Worm (Caenorhabditis elegans): Measurements from ENCODE around the gene lon-3.

The lon-3 gene

DNA sequence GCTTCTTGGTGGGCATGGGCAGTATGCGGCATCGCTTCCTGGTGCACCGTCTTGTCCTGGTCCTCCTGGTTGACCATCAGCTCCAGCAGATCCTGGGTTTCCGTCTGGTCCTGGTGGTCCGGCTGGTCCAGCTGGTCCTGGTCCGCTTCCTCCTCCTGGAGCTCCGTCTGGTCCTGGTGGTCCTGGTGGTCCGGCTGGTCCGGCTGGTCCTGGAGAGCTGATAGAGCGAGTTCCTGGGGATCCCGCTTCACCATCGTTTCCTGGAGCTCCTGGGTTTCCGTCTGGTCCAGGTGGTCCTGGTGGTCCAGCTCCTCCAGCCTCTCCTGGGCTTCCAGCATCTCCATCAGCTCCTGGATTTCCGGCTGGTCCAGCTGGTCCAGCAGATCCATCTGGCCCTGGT lies 31.4 kb downstream of the lon-3 start:
- TF ChIP-seq lir-3 (tag; optimal IDR thresholded peaks at IDR 0.05; ENCODE audit: poor library complexity) (no peak), ceh-8 (GFP tag; optimal IDR thresholded peaks at IDR 0.05) (peak; percentile 43)

ce11 chrV:12162906-12163305 lies 35.5 kb downstream of the lon-3 start, which contains the start of gene srj-4:
Gene srj-4 (plus strand): TSS chrV:12163206.
- TF ChIP-seq lsy-2 (tag; optimal IDR thresholded peaks at IDR 0.05): no peak
- TF ChIP-seq skn-1 (tag; optimal IDR thresholded peaks at IDR 0.05): no peak
- no peak for TF ChIP-seq C34B4.2 (tag; optimal IDR thresholded peaks at IDR 0.05)
- no peak for TF ChIP-seq nhr-77 (tag; optimal IDR thresholded peaks at IDR 0.05)
- TF ChIP-seq unc-86 (tag; optimal IDR thresholded peaks at IDR 0.05): no peak
- no peak for TF ChIP-seq jun-1 (tag; optimal IDR thresholded peaks at IDR 0.05)
- TF ChIP-seq irx-1 (tag; optimal IDR thresholded peaks at IDR 0.05): no peak
- TF ChIP-seq fkh-8 (tag; optimal IDR thresholded peaks at IDR 0.05): no peak
- TF ChIP-seq nhr-47 (tag; optimal IDR thresholded peaks at IDR 0.05): no peak
- no peak for TF ChIP-seq C16A3.4 (tag; optimal IDR thresholded peaks at IDR 0.05)
- TF ChIP-seq grh-1 (GFP tag; IDR thresholded peaks at IDR 0.05): no peak
- no peak for TF ChIP-seq fos-1 (tag; optimal IDR thresholded peaks at IDR 0.05)

- TF ChIP-seq swsn-7 (tag; optimal IDR thresholded peaks at IDR 0.05): no peak
These were observed 36.2 kb downstream of the lon-3 start, which contains the start of gene C27A7.5 for ce11 chrV:12162220-12162619. Gene C27A7.5 (minus strand): TSS chrV:12162320.

DNA sequence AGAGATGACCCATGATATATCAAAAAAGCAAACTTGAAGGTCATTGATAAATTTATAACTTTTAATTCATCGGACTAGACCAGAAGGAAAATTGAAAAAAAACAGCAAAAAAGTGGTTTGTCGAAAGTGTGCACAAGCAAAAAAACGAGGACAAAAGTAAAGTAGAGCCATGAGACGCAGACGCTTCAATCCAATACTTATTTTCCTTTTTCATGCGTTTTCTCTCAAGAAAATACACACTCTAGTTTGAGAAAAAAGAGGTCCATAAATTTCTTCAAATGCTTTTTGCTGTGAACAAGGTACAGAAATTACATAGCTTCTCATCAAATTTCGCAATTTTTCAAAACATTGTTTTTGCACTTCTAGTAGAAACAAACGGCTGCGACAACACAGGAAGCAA lies 37.3 kb downstream of the lon-3 start:
- no peak for TF ChIP-seq snu-23 (GFP tag; optimal IDR thresholded peaks at IDR 0.05)
- peak in 1 of 3 experiments; percentile 15 for TF ChIP-seq ceh-82 (tag; optimal IDR thresholded peaks at IDR 0.05)
- peak; percentile 61 for TF ChIP-seq lin-14 (GFP tag; optimal IDR thresholded peaks at IDR 0.05)
- no peak for TF ChIP-seq unc-30 (tag; optimal IDR thresholded peaks at IDR 0.05)
- no peak for TF ChIP-seq sox-4 (tag; optimal IDR thresholded peaks at IDR 0.05)
- no peak for TF ChIP-seq efl-3 (GFP tag; optimal IDR thresholded peaks at IDR 0.05)
- peak in 1 of 2 experiments; percentile 23 for TF ChIP-seq lsy-2 (tag; optimal IDR thresholded peaks at IDR 0.05)
- no peak for TF ChIP-seq skn-1 (tag; optimal IDR thresholded peaks at IDR 0.05)
- peak in 1 of 6 experiments; percentile 77 for TF ChIP-seq elt-3 (tag; optimal IDR thresholded peaks at IDR 0.05)

DNA sequence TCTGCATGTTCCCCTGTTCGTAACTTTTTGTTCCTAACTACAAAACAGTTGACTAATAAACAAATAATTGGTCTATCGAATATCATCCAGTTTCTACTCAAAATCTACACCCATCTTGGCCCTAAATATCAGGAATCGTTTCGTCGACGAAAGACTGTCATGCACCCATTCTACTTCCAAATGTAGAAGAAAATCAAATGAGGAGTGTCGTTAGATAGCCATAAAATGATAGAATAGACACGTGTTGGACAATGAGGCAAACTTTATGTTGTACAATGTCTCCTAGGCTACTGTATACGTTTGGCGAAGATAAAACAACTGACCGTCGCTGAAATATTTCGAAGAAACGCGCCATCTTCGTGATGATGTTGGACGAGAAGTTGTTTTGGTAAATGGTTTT lies 38.5 kb downstream of the lon-3 start:
- TF ChIP-seq lin-14 (GFP tag; optimal IDR thresholded peaks at IDR 0.05) (peak; percentile 8), tlp-1 (tag; optimal IDR thresholded peaks at IDR 0.05) (no peak), efl-3 (GFP tag; optimal IDR thresholded peaks at IDR 0.05) (no peak), egl-13 (tag; optimal IDR thresholded peaks at IDR 0.05) (no peak), efl-1 (optimal IDR thresholded peaks at IDR 0.05) (no peak), efl-1 (GFP tag; optimal IDR thresholded peaks at IDR 0.05 in 1 of 2) (peak in 1 of 2 experiments; percentile 70), isw-1 (GFP tag; IDR thresholded peaks at IDR 0.05) (no peak), pax-3 (tag; optimal IDR thresholded peaks at IDR 0.05) (no peak), zag-1 (tag; optimal IDR thresholded peaks at IDR 0.05) (no peak), ceh-63 (GFP tag; optimal IDR thresholded peaks at IDR 0.05) (no peak), elt-3 (tag; optimal IDR thresholded peaks at IDR 0.05) (no peak), nhr-85 (tag) (peak; percentile 85), nhr-71 (tag; optimal IDR thresholded peaks at IDR 0.05) (no peak), unc-86 (tag; optimal IDR thresholded peaks at IDR 0.05) (no peak), nhr-77 (tag; optimal IDR thresholded peaks at IDR 0.05) (no peak), pag-3 (tag; optimal IDR thresholded peaks at IDR 0.05; ENCODE audit: borderline replicate concordance, insufficient read depth) (no peak), unc-30 (tag; optimal IDR thresholded peaks at IDR 0.05) (no peak)

DNA sequence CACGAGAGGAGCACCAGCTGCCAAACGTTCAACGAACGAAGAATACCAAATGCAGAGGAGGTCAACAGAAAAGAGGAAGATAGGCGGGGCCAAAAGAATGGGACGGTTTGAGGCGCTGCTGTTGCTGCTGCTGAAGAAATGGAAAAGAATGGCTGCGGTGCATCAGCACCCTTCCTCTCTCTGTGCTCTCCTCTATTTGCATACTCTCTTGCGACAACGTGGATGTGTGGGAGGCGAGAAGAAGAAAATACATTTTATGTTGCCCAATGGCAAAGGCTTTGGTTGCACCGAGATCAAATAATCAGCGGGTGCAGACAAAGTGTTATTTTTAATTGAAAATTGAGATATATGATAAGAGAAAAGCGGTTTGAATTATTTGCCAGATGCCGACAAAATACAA lies 40.1 kb downstream of the lon-3 start:
- no peak for TF ChIP-seq nhr-76 (tag; optimal IDR thresholded peaks at IDR 0.05)
- no peak for TF ChIP-seq unc-86 (tag; optimal IDR thresholded peaks at IDR 0.05)
- no peak for TF ChIP-seq nhr-77 (tag; optimal IDR thresholded peaks at IDR 0.05)
- peak; percentile 81 for TF ChIP-seq nhr-85 (tag)
- no peak for TF ChIP-seq egl-27 (tag; optimal IDR thresholded peaks at IDR 0.05)
- no peak for TF ChIP-seq ceh-63 (GFP tag; optimal IDR thresholded peaks at IDR 0.05)
- TF ChIP-seq pqm-1 (tag; optimal IDR thresholded peaks at IDR 0.05): no peak
- TF ChIP-seq nhr-47 (tag; optimal IDR thresholded peaks at IDR 0.05): no peak
- no peak for TF ChIP-seq elt-3 (tag; optimal IDR thresholded peaks at IDR 0.05)
- TF ChIP-seq sup-37 (GFP tag; optimal IDR thresholded peaks at IDR 0.05): no peak
- TF ChIP-seq nhr-71 (tag; optimal IDR thresholded peaks at IDR 0.05): peak; percentile 47
- no peak for TF ChIP-seq sox-4 (tag; optimal IDR thresholded peaks at IDR 0.05)
- no peak for TF ChIP-seq lin-35 (GFP tag; optimal IDR thresholded peaks at IDR 0.05)
- no peak for TF ChIP-seq mab-9 (GFP tag; IDR thresholded peaks at IDR 0.05)
- TF ChIP-seq rnt-1 (tag; optimal IDR thresholded peaks at IDR 0.05): peak; percentile 76
- TF ChIP-seq unc-130 (tag; optimal IDR thresholded peaks at IDR 0.05): no peak
- no peak for TF ChIP-seq nhr-28 (tag; optimal IDR thresholded peaks at IDR 0.05)
- TF ChIP-seq ceh-82 (tag; optimal IDR thresholded peaks at IDR 0.05): no peak
- TF ChIP-seq ceh-88 (GFP tag; IDR thresholded peaks at IDR 0.05): no peak

Data from whole organism, L1 larva.